Worm (Caenorhabditis elegans) whole organism, L1 larva: ENCODE measurements around the gene acr-10.

Source experiments
- C04F5.9 ChIP-seq: sonication (generic microtip); optimal IDR thresholded peaks from 2 replicates; lab custom pipeline; 2016; ENCODE audit warnings: missing genetic modification characterization, missing compliant biosample characterization
- ama-1 ChIP-seq: fragments of 150-350 bp; optimal IDR thresholded peaks from 2 replicates; lab custom pipeline; 2014
- hlh-4 ChIP-seq: sonication (generic microtip); optimal IDR thresholded peaks from 2 replicates; lab custom pipeline; 2016; ENCODE audit warnings: mild to moderate bottlenecking, missing genetic modification characterization, missing compliant biosample characterization
- lin-14 ChIP-seq: fragments of 200-800 bp; sonication (Bioruptor generic); optimal IDR thresholded peaks from 2 replicates; lab custom pipeline; 2018; ENCODE audit warnings: mild to moderate bottlenecking, missing genetic modification characterization, moderate library complexity, missing compliant biosample characterization
- lin-15B ChIP-seq: fragments of 150-350 bp; sonication (generic microtip); optimal IDR thresholded peaks from 3 replicates; lab custom pipeline; 2014; ENCODE audit warnings: missing biosample characterization, missing genetic modification characterization
- lin-35 ChIP-seq, 2 experiments: fragments of 150-350 bp; optimal IDR thresholded peaks; 2 replicates each; lab custom pipeline; 2014; ENCODE audit warnings: missing biosample characterization in 2 of 2, missing genetic modification characterization in 2 of 2, missing genetic modification reagents in 2 of 2
- mdl-1 ChIP-seq, 2 experiments: fragments of 150-350 bp; optimal IDR thresholded peaks; 2 replicates each; lab custom pipeline; 2014 to 2017; ENCODE audit warnings: missing biosample characterization in 2 of 2, missing genetic modification characterization in 2 of 2, inconsistent platforms in 1 of 2
- nhr-11 ChIP-seq: fragments of 150-350 bp; optimal IDR thresholded peaks from 2 replicates; lab custom pipeline; 2014; ENCODE audit warnings: missing biosample characterization, missing genetic modification characterization
- nhr-28 ChIP-seq: fragments of 150-350 bp; optimal IDR thresholded peaks from 2 replicates; lab custom pipeline; 2014; ENCODE audit warnings: missing biosample characterization, missing genetic modification characterization
- nhr-77 ChIP-seq: fragments of 150-350 bp; optimal IDR thresholded peaks from 2 replicates; lab custom pipeline; 2014; ENCODE audit warnings: missing biosample characterization, missing genetic modification characterization
- pag-3 ChIP-seq: sonication (generic microtip); optimal IDR thresholded peaks from 2 replicates; lab custom pipeline; 2017; ENCODE audit warnings: missing genetic modification characterization, mild to moderate bottlenecking, missing compliant biosample characterization, antibody characterized with exemption, borderline replicate concordance; ENCODE audit not compliant: insufficient read depth
- pqm-1 ChIP-seq: sonication (generic microtip); optimal IDR thresholded peaks from 3 replicates; lab custom pipeline; 2017; ENCODE audit warnings: missing biosample characterization, missing genetic modification characterization
- snpc-4 ChIP-seq: fragments of 150-350 bp; optimal IDR thresholded peaks from 2 replicates; lab custom pipeline; 2014; ENCODE audit warnings: missing biosample characterization, missing genetic modification characterization
- ztf-11 ChIP-seq, 2 experiments: sonication (generic microtip); optimal IDR thresholded peaks; 2 replicates each; lab custom pipeline; 2016 to 2017; ENCODE audit warnings: missing genetic modification characterization in 2 of 2, missing biosample characterization in 1 of 2, missing compliant biosample characterization in 1 of 2

ce11 chrX:3973534-3973933, 48.5 kb upstream of the acr-10 start, which contains the start of gene C16B8.4:
- TF ChIP-seq nhr-11 (tag; lab: Kevin White, UChicago) (no peak), hlh-4 (tag; lab: Kevin White, UChicago) (no peak), pag-3 (no peak), mdl-1 (tag; optimal IDR thresholded peaks at IDR 0.05; lab: Kevin White, UChicago) (no peak), ztf-11 (tag; optimal IDR thresholded peaks at IDR 0.05; lab: Kevin White, UChicago) (no peak), lin-14 (no peak), nhr-77 (tag; lab: Kevin White, UChicago) (no peak), ama-1 (no peak), nhr-28 (tag; lab: Kevin White, UChicago) (no peak), C04F5.9 (tag; lab: Kevin White, UChicago) (no peak), lin-15B (tag; lab: Kevin White, UChicago) (no peak), pqm-1 (no peak), lin-35 (GFP tag; optimal IDR thresholded peaks at IDR 0.05; lab: Kevin White, UChicago) (no peak), snpc-4 (tag; lab: Kevin White, UChicago) (no peak)
